Fruit fly (Drosophila melanogaster): ENCODE measurements around the gene CG46434.

The CG46434 gene

dm6 chr3L:19557197-19557995 is 13.4 kb upstream of the CG46434 start:
- TF ChIP-seq Hr96 (GFP tag; optimal IDR thresholded peaks at IDR 0.05) (no peak), kay (GFP tag; ENCODE audit: borderline replicate concordance) (no peak), Crg-1 (GFP tag; optimal IDR thresholded peaks at IDR 0.05) (no peak), Mnt (GFP tag; optimal IDR thresholded peaks at IDR 0.05) (no peak), bab1 (GFP tag; optimal IDR thresholded peaks at IDR 0.05) (no peak), cnc (optimal IDR thresholded peaks at IDR 0.05) (no peak), pad (GFP tag; optimal IDR thresholded peaks at IDR 0.05) (no peak), CG7045 (GFP tag; optimal IDR thresholded peaks at IDR 0.05) (no peak), cic (GFP tag; optimal IDR thresholded peaks at IDR 0.05) (no peak), CG1620 (GFP tag; optimal IDR thresholded peaks at IDR 0.05) (no peak), CG11617 (GFP tag; optimal IDR thresholded peaks at IDR 0.05) (no peak), CG14711 (tag; optimal IDR thresholded peaks at IDR 0.05) (no peak), toe (GFP tag; optimal IDR thresholded peaks at IDR 0.05) (no peak)

- TF ChIP-seq cic (GFP tag; optimal IDR thresholded peaks at IDR 0.05) (no peak), CG5204 (GFP tag; optimal IDR thresholded peaks at IDR 0.05) (no peak), CG7045 (GFP tag; optimal IDR thresholded peaks at IDR 0.05) (no peak), Mnt (GFP tag; optimal IDR thresholded peaks at IDR 0.05) (no peak), Clk (GFP tag; optimal IDR thresholded peaks at IDR 0.05) (no peak), pad (GFP tag; optimal IDR thresholded peaks at IDR 0.05) (no peak)
These were observed 12.7 kb upstream of the CG46434 start for dm6 chr3L:19556738-19557137.

- TF ChIP-seq CG7045 (GFP tag; optimal IDR thresholded peaks at IDR 0.05) (no peak), cnc (optimal IDR thresholded peaks at IDR 0.05) (no peak), ovo (GFP tag; optimal IDR thresholded peaks at IDR 0.05) (no peak), toe (GFP tag; optimal IDR thresholded peaks at IDR 0.05) (no peak), tj (GFP tag; optimal IDR thresholded peaks at IDR 0.05) (no peak), Clk (GFP tag; optimal IDR thresholded peaks at IDR 0.05) (no peak), CG12768 (GFP tag; optimal IDR thresholded peaks at IDR 0.05) (no peak)
These were observed 12.0 kb upstream of the CG46434 start for dm6 chr3L:19555906-19556457.

dm6 chr3L:19552136-19552773 is 8.2 kb upstream of the CG46434 start, which contains the start of the genes Ltn1 and CG9300:
TSS of gene Ltn1 (minus strand) at chr3L:19552290.
TSS of gene CG9300 (plus strand) at chr3L:19552420.
- no peak for TF ChIP-seq CG12768 (GFP tag; optimal IDR thresholded peaks at IDR 0.05)
- no peak for TF ChIP-seq Hr96 (GFP tag; optimal IDR thresholded peaks at IDR 0.05)
- TF ChIP-seq CG5204 (GFP tag; optimal IDR thresholded peaks at IDR 0.05) = no peak
- TF ChIP-seq CG7101 (tag; optimal IDR thresholded peaks at IDR 0.05) = peak; percentile 12
- TF ChIP-seq Mnt (GFP tag; optimal IDR thresholded peaks at IDR 0.05) = peak; percentile 100
- peak; percentile 29 for TF ChIP-seq toe (GFP tag; optimal IDR thresholded peaks at IDR 0.05)
- TF ChIP-seq bab1 (GFP tag; optimal IDR thresholded peaks at IDR 0.05) = peak; percentile 61
- TF ChIP-seq Crg-1 (GFP tag; optimal IDR thresholded peaks at IDR 0.05) = peak; percentile 20
- TF ChIP-seq CG1620 (GFP tag; optimal IDR thresholded peaks at IDR 0.05) = no peak

dm6 chr3L:19544810-19545209 is 805 bp upstream of the CG46434 start, which contains the start of the genes CG46435 and Rcd7:
TSS of gene CG46435 (plus strand) at chr3L:19545110.
TSS of gene Rcd7 (plus strand) at chr3L:19545110.
- no peak for TF ChIP-seq ovo (GFP tag; optimal IDR thresholded peaks at IDR 0.05)
- no peak for TF ChIP-seq Hr96 (GFP tag; optimal IDR thresholded peaks at IDR 0.05)
- TF ChIP-seq CG7045 (GFP tag; optimal IDR thresholded peaks at IDR 0.05) = no peak
- TF ChIP-seq Clk (GFP tag; optimal IDR thresholded peaks at IDR 0.05) = no peak
- no peak for TF ChIP-seq CG11617 (GFP tag; optimal IDR thresholded peaks at IDR 0.05)
- TF ChIP-seq CG7101 (tag; optimal IDR thresholded peaks at IDR 0.05) = no peak
- no peak for TF ChIP-seq Mnt (GFP tag; optimal IDR thresholded peaks at IDR 0.05)
- TF ChIP-seq pad (GFP tag; optimal IDR thresholded peaks at IDR 0.05) = no peak
- no peak for TF ChIP-seq CG12768 (GFP tag; optimal IDR thresholded peaks at IDR 0.05)
- no peak for TF ChIP-seq CG14711 (tag; optimal IDR thresholded peaks at IDR 0.05)
- TF ChIP-seq kay (GFP tag; ENCODE audit: borderline replicate concordance) = no peak
- TF ChIP-seq CG1620 (GFP tag; optimal IDR thresholded peaks at IDR 0.05) = no peak
- TF ChIP-seq CG5204 (GFP tag; optimal IDR thresholded peaks at IDR 0.05) = no peak
- TF ChIP-seq Crg-1 (GFP tag; optimal IDR thresholded peaks at IDR 0.05) = no peak

- TF ChIP-seq CG5204 (GFP tag; optimal IDR thresholded peaks at IDR 0.05) = no peak
- no peak for TF ChIP-seq CG1620 (GFP tag; optimal IDR thresholded peaks at IDR 0.05)
- TF ChIP-seq CG7101 (tag; optimal IDR thresholded peaks at IDR 0.05) = no peak
- TF ChIP-seq Clk (GFP tag; optimal IDR thresholded peaks at IDR 0.05) = no peak
- no peak for TF ChIP-seq toe (GFP tag; optimal IDR thresholded peaks at IDR 0.05)
These were observed 11.6 kb downstream of the CG46434 start, which contains the start of gene Cpr76Bd for dm6 chr3L:19532443-19532842. TSS of gene Cpr76Bd (plus strand) at chr3L:19532743.

- TF ChIP-seq CG33017 (tag; optimal IDR thresholded peaks at IDR 0.05) = no peak
- TF ChIP-seq toe (GFP tag; optimal IDR thresholded peaks at IDR 0.05) = no peak
- TF ChIP-seq pad (GFP tag; optimal IDR thresholded peaks at IDR 0.05) = no peak
- no peak for TF ChIP-seq ovo (GFP tag; optimal IDR thresholded peaks at IDR 0.05)
- TF ChIP-seq CG1620 (GFP tag; optimal IDR thresholded peaks at IDR 0.05) = no peak
These were observed 15.5 kb downstream of the CG46434 start for dm6 chr3L:19528547-19528946.
